Fruit fly (Drosophila melanogaster) whole organism, embryonic: ENCODE measurements around the gene dtn.

ENCODE experiments used
- Ada2b ChIP-seq: fragments of 200-800 bp; sonication (Bioruptor generic); IDR thresholded peaks from 2 replicates; pipeline ENCODE4 v1.3.6; 2022; ENCODE audit warnings: missing biosample characterization, missing genetic modification characterization
- Asciz ChIP-seq: fragments of 200-800 bp; sonication (Bioruptor generic); optimal IDR thresholded peaks from 2 replicates; lab custom pipeline; 2017; ENCODE audit warnings: missing biosample characterization, mild to moderate bottlenecking, missing genetic modification characterization, missing genetic modification reagents
- B-H1 ChIP-seq: fragments of 200-800 bp; sonication (Bioruptor generic); IDR thresholded peaks from 3 replicates; pipeline ENCODE4 v1.3.6; 2022; ENCODE audit warnings: missing biosample characterization, missing genetic modification characterization
- CG10274 ChIP-seq: fragments of 200-800 bp; sonication (Bioruptor generic); optimal IDR thresholded peaks from 3 replicates; lab custom pipeline; 2017; ENCODE audit warnings: missing biosample characterization, mild to moderate bottlenecking, missing genetic modification characterization
- CG10431 ChIP-seq: fragments of 200-800 bp; sonication (Bioruptor generic); optimal IDR thresholded peaks from 3 replicates; lab custom pipeline; 2018; ENCODE audit warnings: missing biosample characterization, mild to moderate bottlenecking, missing genetic modification characterization
- CG10543 ChIP-seq: fragments of 200-800 bp; sonication (Bioruptor generic); optimal IDR thresholded peaks from 3 replicates; lab custom pipeline; 2017; ENCODE audit warnings: missing biosample characterization, mild to moderate bottlenecking, missing genetic modification characterization, moderate library complexity
- CG12071 ChIP-seq: fragments of 200-800 bp; sonication (Bioruptor generic); optimal IDR thresholded peaks from 3 replicates; lab custom pipeline; 2018; ENCODE audit warnings: missing biosample characterization, mild to moderate bottlenecking, missing genetic modification characterization
- CG13287 ChIP-seq: fragments of 200-800 bp; sonication (Bioruptor generic); IDR thresholded peaks from 2 replicates; pipeline ENCODE4 v1.3.6; 2022; ENCODE audit warnings: missing biosample characterization, missing genetic modification characterization; ENCODE audit not compliant: partially characterized antibody
- CG14014 ChIP-seq: fragments of 200-800 bp; sonication (Bioruptor generic); IDR thresholded peaks from 2 replicates; pipeline ENCODE4 v1.3.6; 2022; ENCODE audit warnings: missing biosample characterization, missing genetic modification characterization
- CG16779 ChIP-seq: fragments of 200-800 bp; sonication (Bioruptor generic); IDR thresholded peaks from 2 replicates; pipeline ENCODE4 v1.3.6; 2022; ENCODE audit warnings: missing biosample characterization, missing genetic modification characterization
- CG17568 ChIP-seq: fragments of 200-800 bp; sonication (Bioruptor generic); optimal IDR thresholded peaks from 2 replicates; lab custom pipeline; 2018; ENCODE audit warnings: missing biosample characterization, mild to moderate bottlenecking, missing genetic modification characterization, moderate library complexity
- CG17802 ChIP-seq: fragments of 200-800 bp; sonication (Bioruptor generic); optimal IDR thresholded peaks from 2 replicates; lab custom pipeline; 2018; ENCODE audit warnings: missing biosample characterization, mild to moderate bottlenecking, missing genetic modification characterization, moderate library complexity
- CG1832 ChIP-seq: fragments of 200-800 bp; sonication (Bioruptor generic); optimal IDR thresholded peaks from 2 replicates; lab custom pipeline; 2017; ENCODE audit warnings: missing biosample characterization, mild to moderate bottlenecking, missing genetic modification characterization, inconsistent platforms
- CG18764 ChIP-seq: fragments of 200-800 bp; sonication (Bioruptor generic); optimal IDR thresholded peaks from 3 replicates; lab custom pipeline; 2016; ENCODE audit warnings: missing biosample characterization, missing genetic modification characterization
- CG2202 ChIP-seq: fragments of 200-800 bp; sonication (Bioruptor generic); optimal IDR thresholded peaks from 2 replicates; lab custom pipeline; 2018; ENCODE audit warnings: missing biosample characterization, mild to moderate bottlenecking, missing genetic modification characterization
- CG30431 ChIP-seq: fragments of 200-800 bp; sonication (Bioruptor generic); optimal IDR thresholded peaks from 2 replicates; lab custom pipeline; 2017; ENCODE audit warnings: missing biosample characterization, missing genetic modification characterization
- CG33213 ChIP-seq: fragments of 200-800 bp; sonication (Bioruptor generic); optimal IDR thresholded peaks from 3 replicates; lab custom pipeline; 2016; ENCODE audit warnings: missing biosample characterization, missing genetic modification characterization
- CG3838 ChIP-seq: fragments of 200-800 bp; sonication (Bioruptor generic); optimal IDR thresholded peaks from 3 replicates; lab custom pipeline; 2016; ENCODE audit warnings: missing biosample characterization, missing genetic modification characterization
- CG4820 ChIP-seq: fragments of 200-800 bp; sonication (Bioruptor generic); optimal IDR thresholded peaks from 3 replicates; lab custom pipeline; 2016; ENCODE audit warnings: missing biosample characterization, missing genetic modification characterization
- CG6689 ChIP-seq: fragments of 200-800 bp; sonication (Bioruptor generic); IDR thresholded peaks from 2 replicates; pipeline ENCODE4 v1.3.6; 2022; ENCODE audit warnings: missing biosample characterization, missing genetic modification characterization
- CG6813 ChIP-seq: fragments of 200-800 bp; sonication (Bioruptor generic); optimal IDR thresholded peaks from 2 replicates; lab custom pipeline; 2017; ENCODE audit warnings: missing biosample characterization, missing genetic modification characterization, mild to moderate bottlenecking, moderate library complexity, missing genetic modification reagents
- CrebB ChIP-seq: fragments of 200-800 bp; sonication (Bioruptor generic); optimal IDR thresholded peaks from 3 replicates; lab custom pipeline; 2018; ENCODE audit warnings: missing biosample characterization, mild to moderate bottlenecking, missing genetic modification characterization
- Dip3 ChIP-seq: fragments of 200-800 bp; sonication (Bioruptor generic); optimal IDR thresholded peaks from 3 replicates; lab custom pipeline; 2016; ENCODE audit warnings: missing biosample characterization, missing genetic modification characterization
- Doc2 ChIP-seq: fragments of 200-800 bp; sonication (Bioruptor generic); IDR thresholded peaks from 2 replicates; pipeline ENCODE4 v1.3.6; 2022; ENCODE audit warnings: missing biosample characterization, missing genetic modification characterization
- Elba2 ChIP-seq: fragments of 200-800 bp; sonication (Bioruptor generic); optimal IDR thresholded peaks from 3 replicates; lab custom pipeline; 2016; ENCODE audit warnings: missing biosample characterization, missing genetic modification characterization
- Gsc ChIP-seq: fragments of 200-800 bp; sonication (Bioruptor generic); IDR thresholded peaks from 2 replicates; pipeline ENCODE4 v1.3.6; 2022; ENCODE audit warnings: missing biosample characterization, missing genetic modification characterization
- HLH4C ChIP-seq: fragments of 200-800 bp; sonication (Bioruptor generic); IDR thresholded peaks from 3 replicates; pipeline ENCODE4 v1.3.6; 2022; ENCODE audit warnings: missing biosample characterization, missing genetic modification characterization; ENCODE audit not compliant: partially characterized antibody
- Hmx ChIP-seq: fragments of 200-800 bp; sonication (Bioruptor generic); optimal IDR thresholded peaks from 2 replicates; lab custom pipeline; 2016; ENCODE audit warnings: missing biosample characterization, missing genetic modification characterization
- Hr3 ChIP-seq: fragments of 200-800 bp; sonication (Bioruptor generic); optimal IDR thresholded peaks from 3 replicates; lab custom pipeline; 2016; ENCODE audit warnings: missing biosample characterization, missing genetic modification characterization
- Lhr ChIP-seq: fragments of 200-800 bp; sonication (Bioruptor generic); optimal IDR thresholded peaks from 3 replicates; lab custom pipeline; 2017; ENCODE audit warnings: mild to moderate bottlenecking, missing biosample characterization, missing genetic modification reagents, missing genetic modification characterization
- MBD-R2 ChIP-seq: fragments of 200-800 bp; sonication (Bioruptor generic); IDR thresholded peaks from 2 replicates; pipeline ENCODE4 v1.3.6; 2022; ENCODE audit warnings: missing biosample characterization, missing genetic modification characterization
- Optix ChIP-seq: fragments of 200-800 bp; sonication (Bioruptor generic); IDR thresholded peaks from 3 replicates; pipeline ENCODE4 v1.3.6; 2022; ENCODE audit warnings: missing biosample characterization, missing genetic modification characterization
- ab ChIP-seq: fragments of 200-800 bp; sonication (Bioruptor generic); optimal IDR thresholded peaks from 2 replicates; lab custom pipeline; 2016; ENCODE audit warnings: missing biosample characterization, missing genetic modification characterization
- crol ChIP-seq: fragments of 200-800 bp; sonication (Bioruptor generic); IDR thresholded peaks from 2 replicates; pipeline ENCODE4 v1.3.6; 2022; ENCODE audit warnings: missing biosample characterization, missing genetic modification characterization
- danr ChIP-seq: fragments of 200-800 bp; sonication (Bioruptor generic); IDR thresholded peaks from 2 replicates; pipeline ENCODE4 v1.3.6; 2022; ENCODE audit warnings: missing biosample characterization, missing genetic modification characterization
- en ChIP-seq: fragments of 200-800 bp; sonication (Bioruptor generic); optimal IDR thresholded peaks from 2 replicates; lab custom pipeline; 2016; ENCODE audit warnings: missing biosample characterization, missing genetic modification characterization
- grau ChIP-seq: fragments of 200-800 bp; optimal IDR thresholded peaks from 3 replicates; lab custom pipeline; 2019; ENCODE audit warnings: missing biosample characterization, mild to moderate bottlenecking, missing genetic modification characterization, moderate library complexity
- hbn ChIP-seq: fragments of 200-800 bp; sonication (Bioruptor generic); IDR thresholded peaks from 2 replicates; pipeline ENCODE4 v1.3.6; 2022; ENCODE audit warnings: missing biosample characterization, missing genetic modification characterization; ENCODE audit not compliant: partially characterized antibody
- klu ChIP-seq: fragments of 200-800 bp; sonication (Bioruptor generic); IDR thresholded peaks from 2 replicates; pipeline ENCODE4 v1.3.6; 2022; ENCODE audit warnings: missing biosample characterization, missing genetic modification characterization
- lilli ChIP-seq: fragments of 200-800 bp; sonication (Bioruptor generic); optimal IDR thresholded peaks from 3 replicates; lab custom pipeline; 2016; ENCODE audit warnings: missing biosample characterization, missing genetic modification characterization
- nmo ChIP-seq: fragments of 200-800 bp; sonication (Bioruptor generic); optimal IDR thresholded peaks from 2 replicates; lab custom pipeline; 2018; ENCODE audit warnings: missing biosample characterization, mild to moderate bottlenecking, missing genetic modification characterization, moderate library complexity
- p53 ChIP-seq: fragments of 200-800 bp; sonication (Bioruptor generic); optimal IDR thresholded peaks from 2 replicates; lab custom pipeline; 2016; ENCODE audit warnings: missing biosample characterization, missing genetic modification characterization
- pnt ChIP-seq: fragments of 200-800 bp; sonication (Bioruptor generic); optimal IDR thresholded peaks from 3 replicates; lab custom pipeline; 2016; ENCODE audit warnings: missing biosample characterization, missing genetic modification characterization
- ranshi ChIP-seq: fragments of 200-800 bp; sonication (Bioruptor generic); IDR thresholded peaks from 2 replicates; pipeline ENCODE4 v1.3.6; 2022; ENCODE audit warnings: missing biosample characterization, missing genetic modification characterization
- salm ChIP-seq: fragments of 200-800 bp; sonication (Bioruptor generic); optimal IDR thresholded peaks from 2 replicates; lab custom pipeline; 2018; ENCODE audit warnings: missing biosample characterization, mild to moderate bottlenecking, missing genetic modification characterization
- slbo ChIP-seq: fragments of 200-800 bp; sonication (Bioruptor generic); IDR thresholded peaks from 2 replicates; pipeline ENCODE4 v1.3.6; 2022; ENCODE audit warnings: missing biosample characterization, missing genetic modification characterization
- stwl ChIP-seq: fragments of 200-800 bp; sonication (Bioruptor generic); optimal IDR thresholded peaks from 3 replicates; lab custom pipeline; 2018; ENCODE audit warnings: missing biosample characterization, mild to moderate bottlenecking, missing genetic modification characterization, moderate library complexity
- tap ChIP-seq: fragments of 200-800 bp; optimal IDR thresholded peaks from 3 replicates; lab custom pipeline; 2019; ENCODE audit warnings: missing biosample characterization, mild to moderate bottlenecking, missing genetic modification characterization, moderate library complexity
- tll ChIP-seq, 2 experiments: fragments of 200-800 bp in 1 of 2; fragments of >200 bp in 1 of 2; sonication (Bioruptor generic) in 1 of 2; optimal IDR thresholded peaks; 2 replicates each; lab custom pipeline; 2017 to 2019; ENCODE audit warnings: missing biosample characterization in 2 of 2, missing genetic modification characterization in 2 of 2, mild to moderate bottlenecking in 1 of 2, moderate library complexity in 1 of 2
- zfh2 ChIP-seq: fragments of 200-800 bp; sonication (Bioruptor generic); optimal IDR thresholded peaks from 2 replicates; lab custom pipeline; 2016; ENCODE audit warnings: missing biosample characterization, missing genetic modification characterization

Gene dtn

dm6 chrX:6263614-6264130, 38.2 kb downstream of the dtn start (continued):
- TF ChIP-seq tll (GFP tag; optimal IDR thresholded peaks at IDR 0.05; lab: Kevin White, UChicago) (no peak), CG12071 (GFP tag; lab: Kevin White, UChicago) (peak; percentile 74), salm (tag; lab: Kevin White, UChicago) (peak; percentile 66), stwl (tag; lab: Kevin White, UChicago) (no peak), CG6689 (GFP tag; lab: Robert Waterston, UW) (peak; percentile 79), CG13287 (GFP tag; lab: Robert Waterston, UW) (no peak), CG30431 (GFP tag; lab: Kevin White, UChicago) (peak; percentile 32), MBD-R2 (GFP tag; lab: Robert Waterston, UW) (peak; percentile 27; the same call in 1 of the 2 replicates), nmo (GFP tag; lab: Kevin White, UChicago) (peak; percentile 85), Optix (GFP tag; lab: Robert Waterston, UW) (no peak; the same call in 2 of the 3 replicates), CG10274 (peak; percentile 72), CG3838 (GFP tag; lab: Kevin White, UChicago) (peak; percentile 33), zfh2 (peak; percentile 37), CrebB (tag; lab: Kevin White, UChicago) (peak; percentile 61), lilli (GFP tag; lab: Kevin White, UChicago) (peak; percentile 75), CG33213 (peak; percentile 16), ab (GFP tag; lab: Kevin White, UChicago) (no peak), Lhr (peak; percentile 3), hbn (no peak), grau (peak; percentile 83), Elba2 (GFP tag; lab: Kevin White, UChicago) (no peak), en (GFP tag; lab: Kevin White, UChicago) (no peak), slbo (GFP tag; lab: Robert Waterston, UW) (peak; percentile 77), CG6813 (GFP tag; lab: Kevin White, UChicago) (peak; percentile 74), HLH4C (GFP tag; lab: Robert Waterston, UW) (no peak), CG17802 (no peak), CG1832 (GFP tag; lab: Kevin White, UChicago) (no peak), pnt (GFP tag; lab: Kevin White, UChicago) (no peak), Gsc (GFP tag; lab: Robert Waterston, UW) (no peak), p53 (no peak), Asciz (peak; percentile 78), tap (tag; lab: Kevin White, UChicago) (peak; percentile 70), CG10543 (GFP tag; lab: Kevin White, UChicago) (peak; percentile 86), CG4820 (peak; percentile 60), B-H1 (GFP tag; lab: Robert Waterston, UW) (peak; percentile 39; the same call in 1 of the 3 replicates), danr (peak; percentile 59; the same call in 1 of the 2 replicates), CG10431 (no peak), CG18764 (GFP tag; lab: Kevin White, UChicago) (peak; percentile 7), Dip3 (GFP tag; lab: Kevin White, UChicago) (peak; percentile 65), Ada2b (peak; percentile 66), ranshi (GFP tag; lab: Robert Waterston, UW) (peak; percentile 47; the same call in 1 of the 2 replicates), klu (GFP tag; lab: Robert Waterston, UW) (0 out of 2 replicates have a peak, but pooled peaks have one; percentile 49), crol (0 out of 2 replicates have a peak, but pooled peaks have one; percentile 10), CG2202 (tag; lab: Kevin White, UChicago) (no peak), CG16779 (no peak), CG17568 (GFP tag; lab: Kevin White, UChicago) (peak; percentile 62), Hr3 (GFP tag; lab: Kevin White, UChicago) (peak; percentile 48), Hmx (GFP tag; lab: Kevin White, UChicago) (no peak), Doc2 (GFP tag; lab: Robert Waterston, UW) (no peak), CG14014 (GFP tag; lab: Robert Waterston, UW) (peak; percentile 62)
